Fruit fly (Drosophila melanogaster): ENCODE data around the gene CG13247.

DNA sequence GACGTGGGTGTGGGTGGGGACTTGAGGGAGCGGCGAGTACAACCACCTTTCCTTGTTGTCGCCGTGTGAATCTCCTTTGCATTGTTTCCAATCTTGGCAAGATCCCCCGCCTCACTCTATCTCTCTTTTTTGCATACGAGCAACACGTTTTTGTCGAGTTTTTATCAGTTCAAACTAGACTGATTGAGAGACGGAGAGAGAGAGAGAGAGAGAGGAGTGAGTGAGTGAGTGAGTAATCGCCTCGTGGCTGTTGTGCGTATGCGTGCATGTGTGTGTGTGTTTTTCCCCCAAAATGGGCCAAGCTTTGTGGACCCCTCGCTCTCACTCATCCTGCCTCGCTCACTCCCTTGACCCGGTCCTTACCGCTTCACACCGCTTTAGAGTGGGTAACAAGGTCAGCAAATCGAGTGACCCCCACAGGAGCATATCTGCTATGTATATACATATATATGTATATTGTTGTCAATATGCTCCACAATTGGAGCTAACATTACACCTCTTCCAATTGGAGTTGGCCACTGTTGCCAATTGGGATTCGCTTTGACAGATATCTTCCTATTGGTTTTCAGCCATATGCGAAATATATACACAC, 20.7 kb upstream of the CG13247 start:
- no peak for TF ChIP-seq CG8478 (optimal IDR thresholded peaks at IDR 0.05)
- no peak for TF ChIP-seq CTCF (optimal IDR thresholded peaks at IDR 0.05)
